Worm (Caenorhabditis elegans) whole organism, mixed stage, embryonic: ENCODE measurements around the gene dsl-4.

Source experiments
- M03D4.4 ChIP-seq: sonication (generic microtip); optimal IDR thresholded peaks from 2 replicates; lab custom pipeline; 2017; ENCODE audit warnings: mild to moderate bottlenecking, missing genetic modification characterization, missing compliant biosample characterization
- bed-3 ChIP-seq: fragments of 200-800 bp; sonication (Bioruptor generic); optimal IDR thresholded peaks from 3 replicates; lab custom pipeline; 2018; ENCODE audit warnings: mild to moderate bottlenecking, missing genetic modification characterization, moderate library complexity, missing compliant biosample characterization
- blmp-1 ChIP-seq: fragments of 150-350 bp; optimal IDR thresholded peaks from 2 replicates; lab custom pipeline; 2014; ENCODE audit warnings: missing biosample characterization, missing genetic modification characterization
- ceh-43 ChIP-seq: fragments of 200-800 bp; sonication (Bioruptor generic); optimal IDR thresholded peaks from 2 replicates; lab custom pipeline; 2018; ENCODE audit warnings: mild to moderate bottlenecking, missing genetic modification characterization, moderate library complexity, missing compliant biosample characterization
- ceh-83 ChIP-seq: fragments of 200-800 bp; sonication (Bioruptor generic); optimal IDR thresholded peaks from 2 replicates; lab custom pipeline; 2018; ENCODE audit warnings: mild to moderate bottlenecking, missing genetic modification characterization, missing compliant biosample characterization
- ces-1 ChIP-seq: fragments of 150-350 bp; optimal IDR thresholded peaks from 2 replicates; lab custom pipeline; 2014; ENCODE audit warnings: missing biosample characterization, missing genetic modification reagents, missing genetic modification characterization
- cnd-1 ChIP-seq: fragments of 200-800 bp; sonication (Bioruptor generic); optimal IDR thresholded peaks from 2 replicates; lab custom pipeline; 2018; ENCODE audit warnings: mild to moderate bottlenecking, missing genetic modification characterization, missing compliant biosample characterization
- drap-1 ChIP-seq: fragments of 200-800 bp; sonication (Bioruptor generic); optimal IDR thresholded peaks from 3 replicates; lab custom pipeline; 2018; ENCODE audit warnings: mild to moderate bottlenecking, missing genetic modification characterization, missing compliant biosample characterization
- elt-1 ChIP-seq: sonication (generic microtip); optimal IDR thresholded peaks from 2 replicates; lab custom pipeline; 2017; ENCODE audit warnings: missing genetic modification characterization, mild to moderate bottlenecking, missing compliant biosample characterization, antibody characterized with exemption, moderate library complexity, borderline replicate concordance; ENCODE audit not compliant: insufficient read depth
- elt-3 ChIP-seq: fragments of 150-350 bp; optimal IDR thresholded peaks from 2 replicates; lab custom pipeline; 2014; ENCODE audit warnings: missing biosample characterization, missing genetic modification characterization
- flh-1 ChIP-seq: fragments of 200-800 bp; sonication (Bioruptor generic); optimal IDR thresholded peaks from 2 replicates; lab custom pipeline; 2018; ENCODE audit warnings: mild to moderate bottlenecking, missing genetic modification characterization, moderate library complexity, missing compliant biosample characterization
- hlh-1 ChIP-seq: fragments of 150-350 bp; optimal IDR thresholded peaks from 2 replicates; lab custom pipeline; 2014; ENCODE audit warnings: missing biosample characterization, missing genetic modification reagents, missing genetic modification characterization
- lin-13 ChIP-seq: fragments of 150-350 bp; optimal IDR thresholded peaks from 2 replicates; lab custom pipeline; 2014; ENCODE audit warnings: missing biosample characterization, missing genetic modification characterization
- lin-32 ChIP-seq: fragments of 200-800 bp; sonication (Bioruptor generic); optimal IDR thresholded peaks from 2 replicates; lab custom pipeline; 2018; ENCODE audit warnings: mild to moderate bottlenecking, missing genetic modification characterization, missing compliant biosample characterization
- lsy-2 ChIP-seq: fragments of 150-350 bp; optimal IDR thresholded peaks from 2 replicates; lab custom pipeline; 2014; ENCODE audit warnings: missing biosample characterization, missing genetic modification characterization
- mep-1 ChIP-seq: fragments of 150-350 bp; optimal IDR thresholded peaks from 2 replicates; lab custom pipeline; 2017; ENCODE audit warnings: missing biosample characterization, missing genetic modification reagents, missing genetic modification characterization, inconsistent platforms
- mls-2 ChIP-seq: sonication (generic microtip); optimal IDR thresholded peaks from 2 replicates; lab custom pipeline; 2016; ENCODE audit warnings: mild to moderate bottlenecking, missing genetic modification characterization, moderate library complexity, missing compliant biosample characterization
- nhr-2 ChIP-seq: fragments of 150-350 bp; optimal IDR thresholded peaks from 2 replicates; lab custom pipeline; 2014; ENCODE audit warnings: missing biosample characterization, missing genetic modification characterization
- nhr-237 ChIP-seq: fragments of 150-350 bp; optimal IDR thresholded peaks from 2 replicates; lab custom pipeline; 2014; ENCODE audit warnings: missing biosample characterization, missing genetic modification characterization
- nhr-28 ChIP-seq: fragments of 150-350 bp; optimal IDR thresholded peaks from 2 replicates; lab custom pipeline; 2014; ENCODE audit warnings: missing biosample characterization, missing genetic modification characterization
- nhr-76 ChIP-seq: sonication (generic microtip); optimal IDR thresholded peaks from 2 replicates; lab custom pipeline; 2017; ENCODE audit warnings: missing biosample characterization, missing genetic modification characterization
- pha-4 ChIP-seq: fragments of 150-350 bp; optimal IDR thresholded peaks from 2 replicates; lab custom pipeline; 2018; ENCODE audit warnings: missing biosample characterization, missing genetic modification reagents, missing genetic modification characterization
- sem-2 ChIP-seq: fragments of 200-800 bp; sonication (Bioruptor generic); optimal IDR thresholded peaks from 2 replicates; lab custom pipeline; 2018; ENCODE audit warnings: mild to moderate bottlenecking, missing genetic modification characterization, missing compliant biosample characterization
- snpc-4 ChIP-seq: fragments of 150-350 bp; optimal IDR thresholded peaks from 2 replicates; lab custom pipeline; 2014; ENCODE audit warnings: missing biosample characterization, missing genetic modification characterization
- sptf-1 ChIP-seq: sonication (generic microtip); optimal IDR thresholded peaks from 2 replicates; lab custom pipeline; 2017; ENCODE audit warnings: mild to moderate bottlenecking, missing genetic modification characterization, moderate library complexity, missing compliant biosample characterization
- tbx-8 ChIP-seq: fragments of 200-800 bp; sonication (Bioruptor generic); optimal IDR thresholded peaks from 2 replicates; lab custom pipeline; 2018; ENCODE audit warnings: mild to moderate bottlenecking, missing genetic modification characterization, moderate library complexity, missing compliant biosample characterization
- unc-120 ChIP-seq: sonication (generic microtip); optimal IDR thresholded peaks from 2 replicates; lab custom pipeline; 2017; ENCODE audit warnings: missing genetic modification characterization, missing compliant biosample characterization; ENCODE audit not compliant: poor library complexity, severe bottlenecking
- unc-39 ChIP-seq: fragments of 150-350 bp; optimal IDR thresholded peaks from 2 replicates; lab custom pipeline; 2014; ENCODE audit warnings: missing biosample characterization, missing genetic modification characterization
- unc-62 ChIP-seq: fragments of 150-350 bp; optimal IDR thresholded peaks from 2 replicates; lab custom pipeline; 2014; ENCODE audit warnings: missing biosample characterization, missing genetic modification reagents, missing genetic modification characterization
- zip-8 ChIP-seq: fragments of 150-350 bp; optimal IDR thresholded peaks from 2 replicates; lab custom pipeline; 2014; ENCODE audit warnings: missing biosample characterization, missing genetic modification characterization
- ztf-11 ChIP-seq: fragments of 150-350 bp; optimal IDR thresholded peaks from 2 replicates; lab custom pipeline; 2014; ENCODE audit warnings: missing biosample characterization, missing genetic modification characterization

dsl-4 gene

DNA sequence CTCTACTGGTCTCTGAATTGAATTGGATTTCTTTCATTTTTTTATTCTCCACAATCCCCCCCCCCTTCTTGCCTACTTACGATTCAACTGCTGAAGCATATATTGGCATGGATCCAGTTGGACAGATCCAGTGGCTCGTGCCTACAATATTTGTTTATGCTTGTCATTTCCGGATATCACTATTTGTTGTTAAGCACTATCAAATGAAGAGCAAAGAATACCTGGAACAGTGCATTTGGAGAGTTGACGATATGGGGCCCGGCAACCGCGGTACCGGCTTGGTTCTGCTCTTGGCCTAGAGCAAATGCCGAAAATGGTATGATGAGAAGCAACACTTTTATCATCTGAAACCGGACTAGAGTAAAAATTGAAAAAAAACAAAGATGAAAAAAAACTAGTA, 22.5 kb upstream of the dsl-4 start, which contains the start of gene lgc-21:
TSS of gene lgc-21 (minus strand) at position 344 of the 400 bp plus-strand sequence.
- TF ChIP-seq snpc-4 (tag; lab: Kevin White, UChicago) (no peak), drap-1 (GFP tag; lab: Kevin White, UChicago) (no peak), cnd-1 (no peak), lin-13 (tag; lab: Kevin White, UChicago) (no peak), nhr-237 (tag; lab: Kevin White, UChicago) (no peak), hlh-1 (tag; lab: Kevin White, UChicago) (no peak), ceh-43 (GFP tag; lab: Kevin White, UChicago) (no peak), sptf-1 (tag; lab: Kevin White, UChicago) (no peak), nhr-2 (tag; lab: Kevin White, UChicago) (no peak), lin-32 (GFP tag; lab: Kevin White, UChicago) (no peak), lsy-2 (no peak), mls-2 (tag; lab: Kevin White, UChicago) (no peak), nhr-76 (tag; lab: Kevin White, UChicago) (no peak), elt-3 (no peak), unc-62 (GFP tag; lab: Kevin White, UChicago) (no peak), bed-3 (no peak)

DNA sequence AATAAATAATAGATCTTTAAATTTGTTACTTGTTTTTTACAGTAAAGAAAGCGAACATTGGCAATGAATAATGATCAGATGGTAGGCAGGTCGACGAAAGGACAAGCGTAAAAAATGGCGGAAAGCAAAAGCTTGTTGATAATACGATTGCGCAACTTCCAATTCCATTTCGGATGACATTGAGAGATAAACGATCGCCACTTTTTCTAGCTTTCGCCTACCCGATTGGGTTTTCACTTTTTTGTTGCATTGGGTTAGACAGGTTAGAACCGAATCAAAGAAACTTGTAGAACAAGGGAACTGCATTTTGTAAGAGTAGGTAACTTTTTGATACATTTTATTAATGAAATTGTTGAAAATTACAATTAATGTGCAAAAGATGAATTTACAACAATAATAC, 20.7 kb upstream of the dsl-4 start:
- TF ChIP-seq zip-8 (tag; lab: Kevin White, UChicago) (peak; percentile 39), blmp-1 (peak; percentile 52), ces-1 (GFP tag; lab: Kevin White, UChicago) (no peak)

DNA sequence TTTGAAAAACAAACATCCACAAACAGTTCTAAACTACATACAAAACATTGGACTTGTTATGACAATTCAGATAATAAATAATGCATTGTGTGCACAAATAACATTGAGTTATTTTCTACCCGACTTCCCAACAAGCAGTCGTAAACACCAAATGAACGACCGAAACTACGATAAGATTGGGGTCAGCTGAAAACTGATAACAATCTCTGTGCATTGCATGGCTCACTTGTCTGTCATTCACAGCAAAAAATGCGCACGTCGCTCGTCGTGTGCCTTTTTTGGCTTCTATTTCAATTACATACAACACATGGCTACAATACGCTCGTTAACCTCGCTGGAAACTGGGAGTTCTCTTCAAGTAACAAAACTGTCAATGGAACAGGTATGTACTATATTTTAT, 19.2 kb upstream of the dsl-4 start, which contains the start of gene C33G3.4:
TSS of gene C33G3.4 (plus strand) at position 213 of the 400 bp plus-strand sequence.
- no peak for TF ChIP-seq snpc-4 (tag; lab: Kevin White, UChicago)
- TF ChIP-seq tbx-8 (GFP tag; lab: Kevin White, UChicago): no peak
- no peak for TF ChIP-seq flh-1
- TF ChIP-seq, all 35 proteins: peak for 0

DNA sequence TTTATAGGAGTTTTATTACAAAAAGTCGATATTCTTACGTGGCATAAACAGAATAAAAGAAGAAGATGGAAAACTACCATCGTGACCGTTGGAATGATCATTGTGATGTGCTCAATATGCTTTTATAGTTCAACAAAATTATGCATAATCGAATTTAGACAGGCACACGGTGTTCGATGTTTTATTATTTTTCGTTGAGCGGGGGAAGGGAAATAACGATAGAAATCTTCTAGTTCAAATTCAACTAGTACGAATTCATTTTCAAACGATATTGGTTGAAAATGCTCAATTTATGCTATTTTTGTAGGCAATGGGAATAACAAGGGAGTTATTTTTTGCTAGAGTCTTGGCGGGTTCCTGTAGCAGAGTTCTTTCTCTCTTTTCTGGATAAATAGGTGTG, 11.6 kb upstream of the dsl-4 start, which contains the start of gene C33G3.5:
TSS of gene C33G3.5 (minus strand) at position 101 of the 400 bp plus-strand sequence.
- TF ChIP-seq nhr-76 (tag; lab: Kevin White, UChicago) (no peak), pha-4 (tag; lab: Kevin White, UChicago) (no peak)

DNA sequence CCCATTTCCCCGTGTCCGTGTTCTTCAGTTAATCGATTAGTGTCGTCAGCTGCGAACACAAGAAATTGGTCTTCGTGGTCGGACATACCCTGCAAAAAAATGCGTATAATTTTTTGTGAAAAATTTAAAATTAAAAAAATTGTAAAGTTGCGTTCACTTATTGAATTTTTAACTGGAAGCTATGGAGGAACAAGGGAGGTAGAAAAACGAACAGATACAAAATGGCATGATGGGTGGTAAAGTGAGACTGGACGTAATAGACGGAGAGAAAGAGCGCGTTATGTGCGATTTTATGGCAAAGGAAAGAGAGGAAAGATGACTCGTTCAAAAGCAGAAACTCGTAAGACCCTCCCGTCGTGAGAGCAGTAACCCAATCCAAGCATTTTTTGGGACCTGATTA, 6.0 kb upstream of the dsl-4 start, which contains the start of gene C33G3.6:
TSS of gene C33G3.6 (minus strand) at position 101 of the 400 bp plus-strand sequence.
- TF ChIP-seq elt-3: no peak
- no peak for TF ChIP-seq M03D4.4 (tag; lab: Kevin White, UChicago)
- no peak for TF ChIP-seq sem-2 (GFP tag; lab: Kevin White, UChicago)
- no peak for TF ChIP-seq lin-32 (GFP tag; lab: Kevin White, UChicago)
- no peak for TF ChIP-seq nhr-2 (tag; lab: Kevin White, UChicago)
- TF ChIP-seq elt-1: no peak
- peak; percentile 16 for TF ChIP-seq hlh-1 (tag; lab: Kevin White, UChicago)

DNA sequence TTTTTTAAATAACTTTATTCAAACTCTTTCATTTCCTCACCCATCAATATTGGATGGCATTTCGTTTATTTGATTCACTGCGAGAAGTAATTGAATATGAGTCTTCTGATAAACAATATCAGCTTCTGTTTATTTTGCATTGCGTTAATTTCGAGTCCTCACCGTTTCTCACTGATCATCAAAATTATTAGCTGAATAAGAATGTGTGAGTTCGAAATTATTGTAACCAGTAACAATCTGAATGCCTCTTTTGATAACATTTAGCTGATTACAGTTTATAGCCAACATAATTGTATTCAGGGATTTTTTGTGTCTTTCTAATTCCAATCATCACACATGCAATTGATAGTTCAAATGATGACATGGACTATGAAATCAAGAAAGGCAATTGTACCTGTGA, 5.0 kb upstream of the dsl-4 start, which contains the start of gene F16B12.1:
TSS of gene F16B12.1 (plus strand) at position 301 of the 400 bp plus-strand sequence.
- TF ChIP-seq sptf-1 (tag; lab: Kevin White, UChicago) (no peak), ztf-11 (tag; lab: Kevin White, UChicago) (no peak)

DNA sequence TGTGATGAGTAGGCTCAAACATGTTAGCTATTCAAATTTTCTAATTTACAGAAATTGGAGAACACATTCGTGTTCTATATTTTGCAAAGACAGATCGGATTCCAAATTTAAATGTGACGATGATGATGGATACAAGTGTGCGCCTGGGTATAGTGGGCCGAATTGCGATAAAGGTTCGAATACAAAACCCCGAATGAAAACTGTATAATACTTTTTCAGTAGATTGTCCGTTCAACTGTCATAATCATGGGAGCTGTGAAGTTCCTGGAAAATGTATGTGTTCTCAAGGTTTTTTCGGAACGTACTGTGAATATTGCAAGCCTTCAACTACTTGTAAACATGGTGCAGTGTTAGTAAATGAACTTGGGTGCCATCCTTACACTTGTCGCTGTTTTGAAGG, 801 bp downstream of the dsl-4 start:
- TF ChIP-seq mep-1 (tag; lab: Kevin White, UChicago): no peak
- no peak for TF ChIP-seq hlh-1 (tag; lab: Kevin White, UChicago)
- TF ChIP-seq lin-13 (tag; lab: Kevin White, UChicago): no peak
- TF ChIP-seq sptf-1 (tag; lab: Kevin White, UChicago): no peak
- TF ChIP-seq unc-62 (GFP tag; lab: Kevin White, UChicago): no peak
- no peak for TF ChIP-seq tbx-8 (GFP tag; lab: Kevin White, UChicago)
- no peak for TF ChIP-seq lin-32 (GFP tag; lab: Kevin White, UChicago)
- no peak for TF ChIP-seq ceh-43 (GFP tag; lab: Kevin White, UChicago)
- TF ChIP-seq unc-39 (tag; lab: Kevin White, UChicago): no peak
- TF ChIP-seq drap-1 (GFP tag; lab: Kevin White, UChicago): no peak
- TF ChIP-seq ztf-11 (tag; lab: Kevin White, UChicago): no peak
- TF ChIP-seq zip-8 (tag; lab: Kevin White, UChicago): no peak
- TF ChIP-seq ceh-83 (GFP tag; lab: Kevin White, UChicago): no peak
- TF ChIP-seq sem-2 (GFP tag; lab: Kevin White, UChicago): no peak
- TF ChIP-seq unc-120 (tag; lab: Kevin White, UChicago): no peak
- TF ChIP-seq cnd-1: no peak
- no peak for TF ChIP-seq nhr-28 (tag; lab: Kevin White, UChicago)
- TF ChIP-seq bed-3: no peak
- no peak for TF ChIP-seq lsy-2
